Worm (Caenorhabditis elegans) whole organism, L4/young adult: ENCODE data around the gene C16D9.3.

ENCODE experiments used
- W03F9.2 ChIP-seq: fragments of 150-350 bp; optimal IDR thresholded peaks from 2 replicates; lab custom pipeline; 2014; ENCODE audit warnings: missing biosample characterization, missing genetic modification characterization
- dao-5 ChIP-seq: sonication (generic microtip); optimal IDR thresholded peaks from 2 replicates; lab custom pipeline; 2016; ENCODE audit warnings: missing genotype, missing genetic modification characterization, moderate library complexity, missing compliant biosample characterization
- him-1 ChIP-seq: sonication (generic microtip); optimal IDR thresholded peaks from 2 replicates; lab custom pipeline; 2016; ENCODE audit warnings: missing genotype, missing genetic modification reagents, missing genetic modification characterization, missing compliant biosample characterization

C16D9.3 gene

DNA sequence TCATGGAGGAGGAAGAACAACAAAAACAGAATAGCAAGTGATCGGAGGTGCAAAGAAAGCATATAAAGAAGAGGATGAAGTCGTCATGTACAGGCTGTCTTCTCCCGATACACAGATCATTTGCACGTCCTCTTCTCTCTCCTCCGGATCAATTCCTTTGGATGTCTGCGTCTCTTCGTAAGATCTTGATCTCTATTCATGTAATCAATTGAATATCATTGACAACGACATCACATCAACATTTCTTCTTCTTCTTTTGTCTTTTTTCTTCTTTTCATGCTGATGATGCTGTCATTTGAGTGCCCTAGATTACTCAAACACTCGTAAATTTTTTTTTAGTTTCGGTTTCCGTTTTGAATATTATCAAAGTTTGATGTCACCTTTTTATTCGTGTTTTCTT, 1.5 kb downstream of the C16D9.3 start, which contains the start of gene rol-3:
TSS of gene rol-3 (minus strand) at position 120 of the 400 bp plus-strand sequence.
- TF ChIP-seq W03F9.2 (tag; lab: Kevin White, UChicago) = no peak
- no peak for TF ChIP-seq dao-5 (tag; lab: Kevin White, UChicago)
- no peak for TF ChIP-seq him-1 (tag; lab: Kevin White, UChicago)

DNA sequence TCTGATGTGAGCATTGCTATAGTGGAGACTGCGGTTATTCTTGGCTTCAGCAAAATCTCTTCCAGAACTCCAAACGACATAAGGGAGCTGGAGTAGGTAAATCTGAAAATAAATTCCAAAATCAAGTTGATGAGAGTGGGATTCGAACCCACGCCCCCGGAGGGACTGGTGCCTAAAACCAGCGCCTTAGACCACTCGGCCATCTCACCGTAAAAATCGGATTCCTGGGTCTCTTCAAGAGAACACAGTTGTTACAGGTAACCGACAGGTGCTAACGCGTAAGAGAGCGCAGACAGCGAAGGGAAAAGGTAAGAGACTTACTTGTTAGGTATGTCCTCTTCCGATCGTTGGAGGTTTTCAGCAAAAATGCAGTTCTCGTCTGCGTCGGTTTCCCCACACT, 4.5 kb downstream of the C16D9.3 start:
- no peak for TF ChIP-seq dao-5 (tag; lab: Kevin White, UChicago)

DNA sequence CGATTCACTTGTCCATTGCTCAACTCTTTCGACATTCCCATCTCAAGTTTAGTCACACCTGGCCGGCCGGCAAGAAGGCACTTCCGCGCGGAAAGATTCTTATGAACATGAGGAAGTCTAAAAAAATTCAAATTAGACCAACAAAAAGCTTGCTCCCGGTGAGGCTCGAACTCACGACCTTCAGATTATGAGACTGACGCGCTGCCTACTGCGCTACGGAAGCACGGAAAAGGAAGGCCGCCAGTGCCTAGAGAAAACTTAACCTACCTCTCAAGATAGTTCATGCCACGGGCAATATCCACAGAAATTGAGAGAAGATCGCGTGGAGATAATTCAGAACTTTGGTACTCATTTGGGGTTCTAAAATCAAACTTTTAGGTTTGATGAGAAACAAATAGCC, 9.8 kb downstream of the C16D9.3 start:
- TF ChIP-seq dao-5 (tag; lab: Kevin White, UChicago) (no peak), W03F9.2 (tag; lab: Kevin White, UChicago) (no peak), him-1 (tag; lab: Kevin White, UChicago) (no peak)

DNA sequence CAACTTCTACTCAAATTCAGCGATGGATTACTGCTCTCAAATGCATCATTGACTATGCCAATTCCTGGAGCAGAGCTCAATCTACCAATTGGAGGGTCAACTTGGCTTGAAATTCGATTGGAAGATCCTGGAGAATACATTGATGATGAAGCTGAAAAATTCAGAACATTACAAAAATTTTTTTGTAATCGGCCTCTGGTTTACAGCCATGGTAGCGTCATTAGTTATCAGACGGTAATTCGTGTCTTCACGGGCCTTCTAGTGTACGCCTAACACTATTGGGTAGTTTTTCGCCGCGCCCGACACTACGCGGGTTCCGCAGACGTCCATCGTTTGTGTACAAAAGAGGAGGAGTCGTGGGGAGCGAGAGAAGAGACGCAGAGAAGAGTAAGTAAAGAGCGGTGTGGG, 11.1 kb downstream of the C16D9.3 start:
- TF ChIP-seq him-1 (tag; lab: Kevin White, UChicago) = peak; percentile 24
- no peak for TF ChIP-seq dao-5 (tag; lab: Kevin White, UChicago)
- TF ChIP-seq W03F9.2 (tag; lab: Kevin White, UChicago) = peak; percentile 82

DNA sequence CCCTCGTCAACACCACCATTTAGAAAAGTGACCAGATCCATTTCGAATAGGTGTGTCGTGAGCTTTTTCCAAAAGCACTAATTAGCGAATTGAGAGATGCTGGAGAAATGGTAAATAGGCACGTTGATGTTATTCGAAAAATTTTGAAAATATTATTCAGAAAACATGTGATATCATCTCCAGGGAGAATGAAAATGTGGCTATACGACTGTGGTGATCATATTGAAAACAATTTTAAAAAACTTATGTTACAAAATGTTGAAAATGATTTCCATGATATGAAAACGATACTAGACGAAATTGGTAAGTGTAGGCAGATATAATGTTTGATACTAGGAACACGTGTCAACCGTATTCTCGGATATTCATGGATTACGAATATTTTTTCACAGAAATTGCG, 13.0 kb downstream of the C16D9.3 start, which contains the start of gene K07C11.10:
TSS of gene K07C11.10 (minus strand) at position 101 of the 400 bp plus-strand sequence.
- TF ChIP-seq dao-5 (tag; lab: Kevin White, UChicago) = no peak
- no peak for TF ChIP-seq W03F9.2 (tag; lab: Kevin White, UChicago)
- TF ChIP-seq him-1 (tag; lab: Kevin White, UChicago) = no peak

DNA sequence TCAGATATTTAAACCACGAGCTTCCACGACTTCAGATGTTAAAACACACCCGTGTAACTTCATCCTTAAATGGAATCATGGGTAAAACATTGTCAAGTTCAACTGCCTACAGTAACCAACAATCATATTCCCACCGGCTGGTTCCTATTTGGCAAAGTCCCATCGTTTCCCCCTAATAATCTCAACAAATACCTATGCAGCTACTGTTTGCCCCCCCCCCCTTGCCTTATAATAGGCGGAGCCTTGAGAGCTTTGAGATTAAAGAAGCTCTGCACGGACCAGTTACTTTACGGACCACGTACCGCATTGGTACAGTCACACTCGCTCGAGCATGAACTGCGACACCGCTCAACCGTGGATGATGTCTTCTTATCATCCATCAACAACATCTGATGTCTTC, 15.2 kb downstream of the C16D9.3 start, which contains the start of gene pax-1:
TSS of gene pax-1 (plus strand) at position 301 of the 400 bp plus-strand sequence.
- TF ChIP-seq dao-5 (tag; lab: Kevin White, UChicago) (no peak), him-1 (tag; lab: Kevin White, UChicago) (no peak), W03F9.2 (tag; lab: Kevin White, UChicago) (no peak)

DNA sequence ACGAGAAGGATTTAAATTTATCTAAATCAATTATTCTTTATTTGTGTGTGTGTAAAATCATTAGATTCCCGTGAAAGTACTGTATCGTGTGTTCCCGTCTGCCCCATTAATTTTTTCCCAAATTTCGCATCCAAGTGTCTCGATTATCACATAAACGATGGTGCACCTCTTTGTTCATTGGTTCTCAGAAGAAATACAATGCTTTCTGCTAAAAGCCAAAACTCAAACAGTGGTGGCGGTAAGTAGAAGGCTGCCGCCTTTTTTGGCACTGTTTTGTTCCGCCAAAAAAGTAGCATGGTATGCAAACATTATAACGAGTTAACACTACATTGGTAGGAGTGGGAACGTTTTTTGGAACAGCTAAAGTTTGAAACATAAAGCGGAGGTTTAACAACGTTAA, 16.4 kb downstream of the C16D9.3 start:
- TF ChIP-seq dao-5 (tag; lab: Kevin White, UChicago) (no peak), W03F9.2 (tag; lab: Kevin White, UChicago) (no peak), him-1 (tag; lab: Kevin White, UChicago) (no peak)

DNA sequence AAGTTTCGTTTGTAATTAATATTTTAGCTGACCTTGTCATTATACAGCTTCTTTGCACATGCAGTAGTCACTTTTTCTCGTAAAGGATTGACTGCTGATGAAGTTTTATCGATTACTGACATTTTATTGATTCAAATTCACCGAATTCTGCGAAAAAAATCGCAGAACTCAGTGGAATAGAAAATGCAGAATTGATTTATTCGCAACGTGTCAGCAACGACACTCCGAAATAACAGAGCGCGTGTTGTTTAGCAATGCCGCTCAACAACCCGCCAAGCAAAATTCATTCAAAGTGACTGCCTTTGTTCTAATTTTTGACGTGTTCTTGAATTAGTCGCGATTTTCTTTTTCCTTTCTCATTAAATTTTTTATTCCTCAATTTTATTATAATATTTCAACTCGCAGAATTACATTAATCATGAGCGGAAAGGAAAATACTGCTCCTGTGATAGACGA, 18.7 kb downstream of the C16D9.3 start, which contains the start of the genes cogc-6 and air-1:
TSS of gene cogc-6 (minus strand) at position 234 of the 456 bp plus-strand sequence.
TSS of gene air-1 (plus strand) at position 406 of the 456 bp plus-strand sequence.
- TF ChIP-seq dao-5 (tag; lab: Kevin White, UChicago) = no peak
- no peak for TF ChIP-seq him-1 (tag; lab: Kevin White, UChicago)
- TF ChIP-seq W03F9.2 (tag; lab: Kevin White, UChicago) = no peak

DNA sequence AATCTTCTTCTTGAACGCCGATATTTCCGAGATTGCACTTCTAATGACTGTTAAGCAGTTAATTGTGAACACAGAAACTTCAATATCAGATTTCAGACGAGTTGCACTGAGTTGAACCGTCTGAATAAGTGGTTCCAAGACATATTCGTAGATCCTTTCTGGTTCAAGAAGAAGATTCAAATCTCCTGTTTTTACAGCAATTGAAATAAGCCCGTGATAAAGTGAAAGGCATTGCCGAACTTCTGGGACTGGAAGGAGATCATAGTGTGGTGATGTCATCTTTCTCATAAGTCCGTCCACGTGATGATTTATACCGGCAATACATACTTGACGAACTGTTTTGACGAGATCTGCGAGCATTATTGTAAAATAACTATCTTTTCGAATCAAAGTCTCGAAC, 20.3 kb downstream of the C16D9.3 start:
- TF ChIP-seq him-1 (tag; lab: Kevin White, UChicago) = no peak
- no peak for TF ChIP-seq dao-5 (tag; lab: Kevin White, UChicago)
- no peak for TF ChIP-seq W03F9.2 (tag; lab: Kevin White, UChicago)

DNA sequence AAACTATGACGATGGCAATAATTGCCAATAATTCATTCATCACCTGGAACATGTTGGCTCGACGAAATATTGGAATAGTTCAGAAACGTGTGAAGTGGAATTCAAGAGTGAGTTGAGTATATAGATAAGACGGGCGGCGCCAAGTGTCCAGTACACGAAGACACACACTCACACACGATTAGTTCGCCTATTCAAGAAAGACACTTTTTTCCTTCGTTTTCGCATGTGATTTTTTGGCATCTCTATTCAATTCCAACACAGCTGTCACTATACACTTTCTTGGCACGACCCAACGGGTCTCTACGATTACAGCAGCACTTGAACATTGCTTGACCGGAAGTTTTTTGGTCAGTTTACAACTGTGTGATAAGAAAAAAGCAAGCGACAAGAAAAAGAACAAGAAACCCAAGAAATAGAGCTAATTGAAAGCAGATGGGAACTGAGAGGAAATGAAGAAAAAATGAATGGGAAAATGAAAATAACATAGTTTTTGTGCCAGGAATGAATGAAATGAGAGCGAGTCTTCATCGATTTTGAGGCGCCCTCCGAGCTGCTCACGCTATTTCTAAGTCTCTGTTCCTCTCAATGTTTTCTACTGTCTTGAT, 22.1 kb downstream of the C16D9.3 start, which contains the start of gene K07C11.8:
TSS of gene K07C11.8 (minus strand) at position 224 of the 605 bp plus-strand sequence.
- TF ChIP-seq W03F9.2 (tag; lab: Kevin White, UChicago) = no peak
- no peak for TF ChIP-seq dao-5 (tag; lab: Kevin White, UChicago)
- TF ChIP-seq him-1 (tag; lab: Kevin White, UChicago) = no peak

DNA sequence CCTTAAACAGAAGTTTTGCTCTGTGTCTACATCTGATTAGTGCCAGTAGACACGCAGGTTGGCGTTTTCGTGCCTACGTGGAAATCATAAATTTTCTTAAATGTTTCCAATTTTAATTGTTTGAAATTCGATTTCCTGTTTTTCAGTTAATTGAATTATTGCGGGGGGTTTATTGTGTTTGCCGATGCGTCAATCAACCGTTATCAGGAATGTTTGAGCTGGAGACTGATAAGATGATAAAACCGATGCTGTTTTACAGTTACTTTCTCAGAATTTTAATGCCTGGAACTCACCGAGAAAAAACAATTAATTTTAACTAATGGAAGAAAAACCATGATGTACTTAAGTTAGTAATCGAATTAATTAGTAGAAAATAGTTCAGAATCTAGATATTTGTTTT, 22.7 kb downstream of the C16D9.3 start:
- no peak for TF ChIP-seq dao-5 (tag; lab: Kevin White, UChicago)
- TF ChIP-seq him-1 (tag; lab: Kevin White, UChicago) = no peak
- TF ChIP-seq W03F9.2 (tag; lab: Kevin White, UChicago) = no peak

DNA sequence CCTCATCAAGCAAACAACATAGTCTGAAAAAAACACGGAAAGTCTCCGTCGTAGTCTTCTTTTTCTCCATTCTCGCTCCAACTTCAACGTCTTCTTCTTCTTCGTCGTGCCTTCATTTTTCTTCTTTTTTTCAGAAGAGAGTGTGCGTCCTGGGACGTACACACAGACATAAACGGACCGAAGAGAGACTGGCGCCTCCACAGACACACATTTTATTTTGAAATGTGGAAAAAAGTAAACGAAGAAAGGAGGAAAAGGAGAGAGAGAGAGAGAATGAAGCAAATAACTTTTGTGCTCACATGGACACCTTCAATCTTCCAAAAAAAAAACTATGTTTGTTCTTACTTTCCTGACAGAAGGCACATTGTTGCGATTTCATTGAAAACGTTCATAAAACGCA, 24.7 kb downstream of the C16D9.3 start:
- TF ChIP-seq W03F9.2 (tag; lab: Kevin White, UChicago) = no peak

DNA sequence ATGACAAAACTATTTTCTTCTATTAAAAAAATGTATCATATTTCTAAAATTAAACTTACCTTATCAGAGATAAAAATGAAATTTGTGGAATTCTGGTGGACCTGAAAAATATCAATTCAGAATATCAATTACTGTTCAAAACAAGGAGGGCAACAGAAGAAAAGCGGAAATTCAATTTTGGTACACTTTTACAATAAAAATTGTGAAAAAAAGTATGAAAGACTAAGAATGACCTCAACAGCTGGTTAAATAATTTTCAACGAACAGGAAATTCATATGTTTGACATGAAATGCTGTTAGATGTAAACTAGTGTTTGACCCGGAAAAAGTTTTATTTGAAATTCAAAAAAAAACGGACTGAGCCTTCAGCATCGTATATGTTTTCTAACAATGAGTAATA, 26.0 kb downstream of the C16D9.3 start, which contains the start of gene K07C11.7:
TSS of gene K07C11.7 (minus strand) at position 101 of the 400 bp plus-strand sequence.
- no peak for TF ChIP-seq W03F9.2 (tag; lab: Kevin White, UChicago)
- no peak for TF ChIP-seq dao-5 (tag; lab: Kevin White, UChicago)
- TF ChIP-seq him-1 (tag; lab: Kevin White, UChicago) = no peak

DNA sequence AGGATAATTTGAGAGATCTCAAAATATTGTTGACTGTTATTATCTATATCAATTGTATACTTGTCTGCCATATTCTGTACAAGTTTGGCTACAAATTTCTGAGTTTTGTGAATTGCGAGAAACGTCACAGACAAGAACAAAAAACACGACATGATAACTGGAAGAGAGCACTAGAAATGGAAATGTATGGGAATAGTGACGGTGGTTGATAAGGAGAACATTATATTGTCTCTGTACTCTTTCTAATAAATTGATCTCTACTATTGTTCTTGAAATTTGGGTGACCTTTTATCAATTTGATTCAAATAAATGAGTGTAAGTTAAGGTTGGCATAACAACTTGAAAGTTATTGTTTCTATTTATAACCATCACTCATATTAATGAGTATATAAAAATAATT, 27.0 kb downstream of the C16D9.3 start:
- TF ChIP-seq W03F9.2 (tag; lab: Kevin White, UChicago) = no peak
